Worm (Caenorhabditis elegans) whole organism, L4/young adult: ENCODE results near the gene D1054.3.

Experiments
- W03F9.2 ChIP-seq: fragments of 150-350 bp; optimal IDR thresholded peaks from 2 replicates; lab custom pipeline; 2014; ENCODE audit warnings: missing biosample characterization, missing genetic modification characterization
- dao-5 ChIP-seq: sonication (generic microtip); optimal IDR thresholded peaks from 2 replicates; lab custom pipeline; 2016; ENCODE audit warnings: missing genotype, missing genetic modification characterization, moderate library complexity, missing compliant biosample characterization
- him-1 ChIP-seq: sonication (generic microtip); optimal IDR thresholded peaks from 2 replicates; lab custom pipeline; 2016; ENCODE audit warnings: missing genotype, missing genetic modification reagents, missing genetic modification characterization, missing compliant biosample characterization

DNA sequence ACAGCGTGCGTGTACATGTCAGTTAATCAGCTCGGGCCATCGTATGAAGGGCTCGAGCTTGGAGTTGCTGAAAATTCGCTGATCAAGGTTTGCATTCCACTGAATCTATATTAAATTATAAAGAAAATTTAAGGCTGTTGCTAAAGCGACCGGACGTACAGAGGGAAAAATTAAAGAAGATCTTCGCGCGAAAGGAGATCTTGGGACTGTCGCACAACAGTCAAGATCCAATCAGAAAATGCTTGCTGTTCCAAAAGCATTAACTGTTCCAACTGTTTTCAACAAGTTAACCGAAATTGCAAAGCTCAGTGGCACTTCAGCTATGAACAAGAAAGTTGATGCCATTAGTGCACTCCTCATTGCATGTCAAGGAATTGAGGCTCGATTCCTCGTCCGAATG is 43.1 kb downstream of the D1054.3 start:
- TF ChIP-seq him-1 (no peak), dao-5 (no peak), W03F9.2 (tag; lab: Kevin White, UChicago) (no peak)
